Fruit fly (Drosophila melanogaster) Kc167 (cell line): ENCODE results near the gene CG45263.

ENCODE experiments used
- Myc ChIP-seq: fragments of >200 bp; optimal IDR thresholded peaks from 2 replicates; lab custom pipeline; 2017; ENCODE audit warnings: missing external identifiers
- Sin3A ChIP-seq: fragments of >200 bp; optimal IDR thresholded peaks from 2 replicates; lab custom pipeline; 2018; ENCODE audit warnings: missing external identifiers
- h ChIP-seq: fragments of >200 bp; optimal IDR thresholded peaks from 3 replicates; lab custom pipeline; 2018; ENCODE audit warnings: missing external identifiers
- insv ChIP-seq: fragments of >200 bp; optimal IDR thresholded peaks from 3 replicates; lab custom pipeline; 2018; ENCODE audit warnings: missing external identifiers
- psq ChIP-seq: fragments of >200 bp; optimal IDR thresholded peaks from 2 replicates; lab custom pipeline; 2017; ENCODE audit warnings: missing external identifiers
- ttk ChIP-seq: sonication (Bioruptor generic); optimal IDR thresholded peaks from 2 replicates; lab custom pipeline; 2017; ENCODE audit warnings: missing external identifiers

The CG45263 gene

dm6 chr3R:8470567-8470966, 6.8 kb downstream of the CG45263 start:
- TF ChIP-seq insv (lab: Kevin White, UChicago) (no peak), h (lab: Kevin White, UChicago) (no peak), Sin3A (lab: Kevin White, UChicago) (no peak), psq (lab: Kevin White, UChicago) (no peak), ttk (lab: Kevin White, UChicago) (no peak), Myc (lab: Kevin White, UChicago) (no peak)

dm6 chr3R:8469716-8470393, 7.6 kb downstream of the CG45263 start:
- TF ChIP-seq Sin3A (lab: Kevin White, UChicago): no peak
- no peak for TF ChIP-seq h (lab: Kevin White, UChicago)
- no peak for TF ChIP-seq ttk (lab: Kevin White, UChicago)
- no peak for TF ChIP-seq Myc (lab: Kevin White, UChicago)
- no peak for TF ChIP-seq psq (lab: Kevin White, UChicago)
- no peak for TF ChIP-seq insv (lab: Kevin White, UChicago)

dm6 chr3R:8467819-8468421, 9.5 kb downstream of the CG45263 start:
- TF ChIP-seq Sin3A (lab: Kevin White, UChicago): no peak
- TF ChIP-seq Myc (lab: Kevin White, UChicago): no peak
- TF ChIP-seq ttk (lab: Kevin White, UChicago): no peak
- TF ChIP-seq insv (lab: Kevin White, UChicago): no peak
- no peak for TF ChIP-seq h (lab: Kevin White, UChicago)
- TF ChIP-seq psq (lab: Kevin White, UChicago): no peak

dm6 chr3R:8463904-8464303, 13.5 kb downstream of the CG45263 start:
- TF ChIP-seq insv (lab: Kevin White, UChicago) (no peak), Myc (lab: Kevin White, UChicago) (no peak), h (lab: Kevin White, UChicago) (no peak), ttk (lab: Kevin White, UChicago) (no peak), psq (lab: Kevin White, UChicago) (no peak), Sin3A (lab: Kevin White, UChicago) (no peak)

- no peak for TF ChIP-seq ttk (lab: Kevin White, UChicago)
- no peak for TF ChIP-seq insv (lab: Kevin White, UChicago)
- no peak for TF ChIP-seq h (lab: Kevin White, UChicago)
- no peak for TF ChIP-seq psq (lab: Kevin White, UChicago)
- TF ChIP-seq Myc (lab: Kevin White, UChicago): no peak
- no peak for TF ChIP-seq Sin3A (lab: Kevin White, UChicago)
These were observed 21.0 kb downstream of the CG45263 start for dm6 chr3R:8456461-8456860.

- no peak for TF ChIP-seq psq (lab: Kevin White, UChicago)
- no peak for TF ChIP-seq ttk (lab: Kevin White, UChicago)
- no peak for TF ChIP-seq insv (lab: Kevin White, UChicago)
- TF ChIP-seq Myc (lab: Kevin White, UChicago): no peak
- TF ChIP-seq Sin3A (lab: Kevin White, UChicago): no peak
- no peak for TF ChIP-seq h (lab: Kevin White, UChicago)
These were observed 24.1 kb downstream of the CG45263 start for dm6 chr3R:8453344-8453743.

DNA sequence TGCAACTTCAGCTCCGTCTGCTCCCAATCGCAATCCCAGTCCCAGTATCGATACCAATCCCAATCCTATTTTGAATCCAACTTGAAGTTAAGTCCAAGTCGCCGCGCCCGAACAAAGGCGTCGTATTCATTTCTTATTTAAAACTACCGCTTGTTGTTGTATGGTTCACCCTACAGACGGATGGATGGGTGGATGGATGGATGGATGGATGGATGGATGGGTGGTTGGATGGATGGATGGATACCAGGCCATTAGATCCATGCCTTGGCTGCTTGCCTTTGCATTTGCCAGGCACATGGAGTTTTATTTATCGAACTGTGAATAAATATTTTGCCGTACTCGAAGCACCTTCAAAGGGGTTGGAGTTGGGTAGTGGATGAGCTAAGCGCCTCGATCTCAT, 28.5 kb downstream of the CG45263 start:
- no peak for TF ChIP-seq ttk (lab: Kevin White, UChicago)
- TF ChIP-seq h (lab: Kevin White, UChicago): no peak
- no peak for TF ChIP-seq insv (lab: Kevin White, UChicago)
- TF ChIP-seq Sin3A (lab: Kevin White, UChicago): no peak
- no peak for TF ChIP-seq psq (lab: Kevin White, UChicago)
- TF ChIP-seq Myc (lab: Kevin White, UChicago): no peak

dm6 chr3R:8445444-8445843, 32.0 kb downstream of the CG45263 start:
- TF ChIP-seq insv (lab: Kevin White, UChicago) (no peak), h (lab: Kevin White, UChicago) (no peak), psq (lab: Kevin White, UChicago) (no peak), ttk (lab: Kevin White, UChicago) (no peak), Sin3A (lab: Kevin White, UChicago) (no peak), Myc (lab: Kevin White, UChicago) (no peak)

dm6 chr3R:8420497-8420896, 56.9 kb downstream of the CG45263 start, which contains the start of gene Obp85a:
Gene Obp85a, minus strand, starts transcription at chr3R:8420597.
- TF ChIP-seq Myc (lab: Kevin White, UChicago): no peak
- TF ChIP-seq ttk (lab: Kevin White, UChicago): no peak
- no peak for TF ChIP-seq Sin3A (lab: Kevin White, UChicago)
- no peak for TF ChIP-seq insv (lab: Kevin White, UChicago)
- no peak for TF ChIP-seq psq (lab: Kevin White, UChicago)
- TF ChIP-seq h (lab: Kevin White, UChicago): no peak

- TF ChIP-seq psq (lab: Kevin White, UChicago) (no peak), insv (lab: Kevin White, UChicago) (no peak), Sin3A (lab: Kevin White, UChicago) (no peak), ttk (lab: Kevin White, UChicago) (no peak), Myc (lab: Kevin White, UChicago) (no peak), h (lab: Kevin White, UChicago) (no peak)
These were observed 87.8 kb downstream of the CG45263 start for dm6 chr3R:8389636-8390035.

DNA sequence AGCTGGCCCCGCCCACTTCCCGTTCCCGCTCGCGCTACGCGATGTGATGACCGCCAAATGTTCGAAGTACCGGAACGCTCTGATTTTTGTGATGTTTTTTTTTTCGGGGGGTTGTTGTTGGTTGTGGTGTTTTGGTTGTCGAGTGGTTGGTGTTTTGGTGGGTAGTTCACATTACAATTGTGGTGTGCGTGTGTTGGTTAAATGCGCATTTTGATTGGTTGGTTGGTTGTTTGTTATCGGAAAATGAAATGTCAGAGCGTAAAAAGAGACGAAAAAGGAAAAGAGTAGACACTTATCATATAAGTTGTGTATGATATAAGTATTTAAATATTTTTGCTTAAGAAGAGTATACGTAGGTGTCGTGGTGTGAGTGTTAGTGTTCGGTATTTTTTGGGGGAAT, 108.9 kb downstream of the CG45263 start:
- no peak for TF ChIP-seq Sin3A (lab: Kevin White, UChicago)
